Fruit fly (Drosophila melanogaster) whole organism, wandering third instar larva: ENCODE data around the gene CG32428.

Source experiments
- CG32264 ChIP-seq: fragments of 200-800 bp; sonication (Bioruptor generic); optimal IDR thresholded peaks from 2 replicates; lab custom pipeline; 2016; ENCODE audit warnings: missing biosample characterization, missing genetic modification characterization
- CrebA ChIP-seq: fragments of 200-800 bp; sonication (Bioruptor generic); optimal IDR thresholded peaks from 2 replicates; lab custom pipeline; 2016; ENCODE audit warnings: missing biosample characterization, mild to moderate bottlenecking, missing genetic modification characterization, borderline replicate concordance
- Dif ChIP-seq: fragments of 200-275, 200-300 bp; sonication (Bioruptor generic); optimal IDR thresholded peaks from 2 replicates; lab custom pipeline; 2018; ENCODE audit warnings: missing biosample characterization, missing genetic modification characterization; ENCODE audit not compliant: partially characterized antibody
- Hnf4 ChIP-seq: fragments of 200-800 bp; sonication (Bioruptor generic); optimal IDR thresholded peaks from 2 replicates; lab custom pipeline; 2016; ENCODE audit warnings: missing biosample characterization, mild to moderate bottlenecking, missing genetic modification characterization
- Hr83 ChIP-seq: fragments of 200-300 bp; sonication (Bioruptor generic); optimal IDR thresholded peaks from 2 replicates; lab custom pipeline; 2016; ENCODE audit warnings: missing biosample characterization, mild to moderate bottlenecking, missing genetic modification characterization, moderate library complexity; ENCODE audit not compliant: poor library complexity, severe bottlenecking
- Mio ChIP-seq: sonication (Bioruptor generic); optimal IDR thresholded peaks from 2 replicates; lab custom pipeline; 2016; ENCODE audit warnings: missing biosample characterization, missing genetic modification characterization
- N ChIP-seq: fragments of >200 bp; optimal IDR thresholded peaks from 2 replicates; lab custom pipeline; 2018; ENCODE audit warnings: missing biosample characterization, missing external identifiers, missing genetic modification characterization
- OdsH ChIP-seq: fragments of 200-800 bp; sonication (Bioruptor generic); optimal IDR thresholded peaks from 2 replicates; lab custom pipeline; 2016; ENCODE audit warnings: missing biosample characterization, mild to moderate bottlenecking, missing genetic modification characterization
- Sp1 ChIP-seq: fragments of 200-800 bp; sonication (Bioruptor generic); optimal IDR thresholded peaks from 3 replicates; lab custom pipeline; 2019; ENCODE audit warnings: missing biosample characterization, mild to moderate bottlenecking, missing genetic modification characterization, moderate library complexity
- brk ChIP-seq: fragments of 200-800 bp; sonication (Bioruptor generic); optimal IDR thresholded peaks from 2 replicates; lab custom pipeline; 2016; ENCODE audit warnings: missing biosample characterization, mild to moderate bottlenecking, missing genetic modification characterization
- dl ChIP-seq, 2 experiments: fragments of 175-275, 200-275 bp in 1 of 2; fragments of 200-275 bp in 1 of 2; sonication (Bioruptor generic); optimal IDR thresholded peaks; lab custom pipeline; 2018; ENCODE audit warnings: mild to moderate bottlenecking in 2 of 2, missing biosample characterization in 2 of 2, missing genetic modification characterization in 2 of 2, moderate library complexity in 2 of 2; ENCODE audit not compliant: partially characterized antibody in 2 of 2, insufficient read depth in 1 of 2
- dsf ChIP-seq: sonication (Bioruptor generic); optimal IDR thresholded peaks from 2 replicates; lab custom pipeline; 2016; ENCODE audit warnings: missing biosample characterization, missing genetic modification characterization, borderline replicate concordance
- h ChIP-seq: fragments of 200-800 bp; sonication (Bioruptor generic); optimal IDR thresholded peaks from 3 replicates; lab custom pipeline; 2016; ENCODE audit warnings: missing biosample characterization, mild to moderate bottlenecking, missing genetic modification characterization
- jim ChIP-seq: fragments of 175-275, 200-325 bp; sonication (Bioruptor generic); optimal IDR thresholded peaks from 2 replicates; lab custom pipeline; 2016; ENCODE audit warnings: missing biosample characterization, mild to moderate bottlenecking, missing genetic modification characterization
- pan ChIP-seq: fragments of >200 bp; optimal IDR thresholded peaks from 2 replicates; lab custom pipeline; 2017
- psq ChIP-seq: fragments of 200-800 bp; sonication (Bioruptor generic); optimal IDR thresholded peaks from 3 replicates; lab custom pipeline; 2017; ENCODE audit warnings: missing biosample characterization, mild to moderate bottlenecking, missing genetic modification characterization, moderate library complexity
- rgr ChIP-seq: fragments of 200-800 bp; sonication (Bioruptor generic); optimal IDR thresholded peaks from 3 replicates; lab custom pipeline; 2016; ENCODE audit warnings: missing biosample characterization, mild to moderate bottlenecking, missing genetic modification characterization
- sage ChIP-seq: fragments of 200-800 bp; sonication (Bioruptor generic); optimal IDR thresholded peaks from 2 replicates; lab custom pipeline; 2016; ENCODE audit warnings: missing biosample characterization, mild to moderate bottlenecking, missing genetic modification characterization
- tai ChIP-seq: sonication (Bioruptor generic); optimal IDR thresholded peaks from 2 replicates; lab custom pipeline; 2016; ENCODE audit warnings: missing biosample characterization, missing genetic modification characterization

CG32428 gene

dm6 chr3L:20425888-20426287, 47.6 kb downstream of the CG32428 start, which contains the start of gene CG5282:
Gene CG5282, minus strand, starts transcription at chr3L:20426071.
- TF ChIP-seq Mio (GFP tag; lab: Kevin White, UChicago) = no peak
- no peak for TF ChIP-seq Dif (GFP tag; lab: Kevin White, UChicago)
- TF ChIP-seq CG32264 = no peak
- no peak for TF ChIP-seq dsf (GFP tag; lab: Kevin White, UChicago)
- no peak for TF ChIP-seq Hnf4
- no peak for TF ChIP-seq dl (GFP tag; optimal IDR thresholded peaks at IDR 0.05; lab: Kevin White, UChicago; ENCODE audit: insufficient read depth in 1 of 2, partially characterized antibody in 2 of 2)
- no peak for TF ChIP-seq rgr (GFP tag; lab: Kevin White, UChicago)
- no peak for TF ChIP-seq sage
- no peak for TF ChIP-seq h (GFP tag; lab: Kevin White, UChicago)
- no peak for TF ChIP-seq jim (GFP tag; lab: Kevin White, UChicago)
- TF ChIP-seq psq = no peak
- TF ChIP-seq tai = no peak
- TF ChIP-seq Hr83 (GFP tag; lab: Kevin White, UChicago) = no peak
- TF ChIP-seq N = no peak
- TF ChIP-seq brk (GFP tag; lab: Kevin White, UChicago) = no peak
- no peak for TF ChIP-seq pan
- TF ChIP-seq CrebA (GFP tag; lab: Kevin White, UChicago) = no peak
- no peak for TF ChIP-seq OdsH (GFP tag; lab: Kevin White, UChicago)
- TF ChIP-seq Sp1 (GFP tag; lab: Kevin White, UChicago) = no peak
